Worm (Caenorhabditis elegans): ENCODE data around the gene gid-8.

gid-8 gene

ce11 chrV:1442042-1442441 is 25.5 kb upstream of the gid-8 start, which contains the start of gene cnc-11:
Gene cnc-11 (plus strand): TSS chrV:1442342.
- TF ChIP-seq mml-1 (tag; optimal IDR thresholded peaks at IDR 0.05) (no peak), ceh-9 (tag; optimal IDR thresholded peaks at IDR 0.05) (no peak), ceh-82 (tag; optimal IDR thresholded peaks at IDR 0.05) (no peak), pha-4 (tag; optimal IDR thresholded peaks at IDR 0.05) (no peak), nhr-76 (tag; optimal IDR thresholded peaks at IDR 0.05) (no peak), mdl-1 (tag; optimal IDR thresholded peaks at IDR 0.05) (no peak), aly-2 (tag; optimal IDR thresholded peaks at IDR 0.05) (no peak), hmg-11 (tag; optimal IDR thresholded peaks at IDR 0.05) (no peak), egl-27 (tag; optimal IDR thresholded peaks at IDR 0.05) (no peak), elt-3 (tag; optimal IDR thresholded peaks at IDR 0.05) (no peak), nhr-67 (tag; optimal IDR thresholded peaks at IDR 0.05) (no peak), lin-39 (tag; optimal IDR thresholded peaks at IDR 0.05) (no peak), snpc-4 (tag; optimal IDR thresholded peaks at IDR 0.05) (no peak), jun-1 (tag; optimal IDR thresholded peaks at IDR 0.05) (no peak), nhr-43 (tag; optimal IDR thresholded peaks at IDR 0.05; ENCODE audit: poor library complexity, severe bottlenecking) (no peak), R02D3.7 (tag; optimal IDR thresholded peaks at IDR 0.05) (no peak)

ce11 chrV:1444180-1444579 is 23.4 kb upstream of the gid-8 start, which contains the start of gene cnc-1:
Gene cnc-1 (minus strand): TSS chrV:1444280.
- TF ChIP-seq snpc-4 (tag; optimal IDR thresholded peaks at IDR 0.05) (no peak), nhr-23 (tag; optimal IDR thresholded peaks at IDR 0.05) (no peak), ceh-16 (tag; optimal IDR thresholded peaks at IDR 0.05) (no peak), lin-15B (tag; optimal IDR thresholded peaks at IDR 0.05) (no peak), eor-1 (tag; optimal IDR thresholded peaks at IDR 0.05) (no peak), ztf-11 (tag; optimal IDR thresholded peaks at IDR 0.05) (no peak), ceh-9 (tag; optimal IDR thresholded peaks at IDR 0.05) (no peak), nhr-76 (tag; optimal IDR thresholded peaks at IDR 0.05) (no peak), R02D3.7 (tag; optimal IDR thresholded peaks at IDR 0.05) (no peak), nhr-67 (tag; optimal IDR thresholded peaks at IDR 0.05) (no peak), zag-1 (tag; optimal IDR thresholded peaks at IDR 0.05) (no peak), egl-5 (tag; optimal IDR thresholded peaks at IDR 0.05) (no peak), nhr-11 (tag; optimal IDR thresholded peaks at IDR 0.05) (no peak), jun-1 (tag; optimal IDR thresholded peaks at IDR 0.05) (no peak), ama-1 (optimal IDR thresholded peaks at IDR 0.05) (no peak), lsy-12 (tag; optimal IDR thresholded peaks at IDR 0.05) (no peak), ceh-28 (tag; optimal IDR thresholded peaks at IDR 0.05) (no peak), nhr-28 (tag; optimal IDR thresholded peaks at IDR 0.05) (no peak), nhr-43 (tag; optimal IDR thresholded peaks at IDR 0.05; ENCODE audit: poor library complexity, severe bottlenecking) (no peak), ceh-82 (tag; optimal IDR thresholded peaks at IDR 0.05) (no peak)

ce11 chrV:1445081-1445480 is 22.5 kb upstream of the gid-8 start, which contains the start of gene cnc-5:
Gene cnc-5 (plus strand): TSS chrV:1445381.
- TF ChIP-seq fos-1 (tag; optimal IDR thresholded peaks at IDR 0.05) (no peak), mml-1 (tag; optimal IDR thresholded peaks at IDR 0.05) (no peak), eor-1 (tag; optimal IDR thresholded peaks at IDR 0.05) (no peak), elt-1 (tag; optimal IDR thresholded peaks at IDR 0.05) (no peak), ceh-82 (tag; optimal IDR thresholded peaks at IDR 0.05) (no peak)

ce11 chrV:1447079-1447478 is 20.5 kb upstream of the gid-8 start, which contains the start of gene cnc-4:
Gene cnc-4 (plus strand): TSS chrV:1447195.
- TF ChIP-seq sea-2 (GFP tag; optimal IDR thresholded peaks at IDR 0.05) (no peak), hmg-11 (tag; optimal IDR thresholded peaks at IDR 0.05) (no peak), fos-1 (tag; optimal IDR thresholded peaks at IDR 0.05) (no peak), egl-27 (tag; optimal IDR thresholded peaks at IDR 0.05) (no peak), ceh-82 (tag; optimal IDR thresholded peaks at IDR 0.05) (no peak), elt-3 (tag; optimal IDR thresholded peaks at IDR 0.05) (no peak), elt-2 (tag; optimal IDR thresholded peaks at IDR 0.05) (no peak), ZK546.5 (tag; optimal IDR thresholded peaks at IDR 0.05) (no peak), unc-39 (tag; optimal IDR thresholded peaks at IDR 0.05) (no peak), pqm-1 (tag; optimal IDR thresholded peaks at IDR 0.05) (no peak), zag-1 (tag; optimal IDR thresholded peaks at IDR 0.05) (no peak), lin-15B (tag; optimal IDR thresholded peaks at IDR 0.05) (no peak), nfya-1 (tag; optimal IDR thresholded peaks at IDR 0.05; ENCODE audit: insufficient read depth) (no peak), nhr-28 (tag; optimal IDR thresholded peaks at IDR 0.05) (no peak), elt-1 (tag; optimal IDR thresholded peaks at IDR 0.05) (no peak)

Data from whole organism, L3 larva.